Fruit fly (Drosophila melanogaster) whole organism, adult: ENCODE data around the gene Sgs1.

Experiments
- CG11617 ChIP-seq: fragments of 200-800 bp; sonication (Bioruptor generic); optimal IDR thresholded peaks from 2 replicates; lab custom pipeline; 2017; ENCODE audit warnings: mild to moderate bottlenecking, missing biosample characterization, missing genetic modification reagents, missing genetic modification characterization
- CG12768 ChIP-seq: fragments of 200-800 bp; sonication (Bioruptor generic); optimal IDR thresholded peaks from 2 replicates; lab custom pipeline; 2017; ENCODE audit warnings: missing biosample characterization, missing genetic modification characterization, mild to moderate bottlenecking, moderate library complexity, missing genetic modification reagents
- CG14711 ChIP-seq: fragments of 200-800 bp; sonication (Bioruptor generic); optimal IDR thresholded peaks from 2 replicates; lab custom pipeline; 2018; ENCODE audit warnings: missing biosample characterization, mild to moderate bottlenecking, missing genetic modification characterization, moderate library complexity
- CG1620 ChIP-seq: fragments of 200-800 bp; sonication (Bioruptor generic); optimal IDR thresholded peaks from 2 replicates; lab custom pipeline; 2016; ENCODE audit warnings: missing biosample characterization, missing genetic modification characterization
- CG33017 ChIP-seq: fragments of 200-800 bp; sonication (Bioruptor generic); optimal IDR thresholded peaks from 2 replicates; lab custom pipeline; 2018; ENCODE audit warnings: missing biosample characterization, mild to moderate bottlenecking, missing genetic modification characterization, moderate library complexity
- CG5204 ChIP-seq: fragments of 200-800 bp; sonication (Bioruptor generic); optimal IDR thresholded peaks from 2 replicates; lab custom pipeline; 2016; ENCODE audit warnings: missing biosample characterization, missing genetic modification characterization
- CG7045 ChIP-seq: fragments of 200-800 bp; sonication (Bioruptor generic); optimal IDR thresholded peaks from 2 replicates; lab custom pipeline; 2017; ENCODE audit warnings: missing biosample characterization, mild to moderate bottlenecking, missing genetic modification characterization
- CG7101 ChIP-seq: fragments of 200-800 bp; sonication (Bioruptor generic); optimal IDR thresholded peaks from 2 replicates; lab custom pipeline; 2018; ENCODE audit warnings: missing biosample characterization, mild to moderate bottlenecking, missing genetic modification characterization, moderate library complexity
- Clk ChIP-seq: fragments of 200-800 bp; sonication (Bioruptor generic); optimal IDR thresholded peaks from 2 replicates; lab custom pipeline; 2017; ENCODE audit warnings: missing biosample characterization, missing genetic modification characterization
- Crg-1 ChIP-seq: fragments of 200-800 bp; sonication (Bioruptor generic); optimal IDR thresholded peaks from 2 replicates; lab custom pipeline; 2016; ENCODE audit warnings: missing biosample characterization, missing genetic modification characterization
- Hr96 ChIP-seq: fragments of 200-800 bp; sonication (Bioruptor generic); optimal IDR thresholded peaks from 2 replicates; lab custom pipeline; 2016; ENCODE audit warnings: missing biosample characterization, missing genetic modification characterization
- Mnt ChIP-seq: fragments of 200-800 bp; sonication (Bioruptor generic); optimal IDR thresholded peaks from 2 replicates; lab custom pipeline; 2016; ENCODE audit warnings: missing biosample characterization, mild to moderate bottlenecking, missing genetic modification characterization
- bab1 ChIP-seq: fragments of 200-800 bp; sonication (Bioruptor generic); optimal IDR thresholded peaks from 3 replicates; lab custom pipeline; 2019; ENCODE audit warnings: missing biosample characterization, mild to moderate bottlenecking, missing genetic modification characterization, moderate library complexity
- cic ChIP-seq: fragments of 200-800 bp; sonication (Bioruptor generic); optimal IDR thresholded peaks from 2 replicates; lab custom pipeline; 2017; ENCODE audit warnings: missing biosample characterization, mild to moderate bottlenecking, missing genetic modification characterization, moderate library complexity
- cnc ChIP-seq, 2 experiments: fragments of >200 bp; optimal IDR thresholded peaks; 2 replicates each; lab custom pipeline; 2017
- kay ChIP-seq: fragments of 200-800 bp; sonication (Bioruptor generic); peaks from one replicate; lab custom pipeline; 2016; ENCODE audit warnings: missing biosample characterization, missing genetic modification characterization, borderline replicate concordance
- ovo ChIP-seq: fragments of 200-800 bp; sonication (Bioruptor generic); optimal IDR thresholded peaks from 2 replicates; lab custom pipeline; 2016; ENCODE audit warnings: missing biosample characterization, missing genetic modification characterization
- pad ChIP-seq: fragments of 200-800 bp; sonication (Bioruptor generic); optimal IDR thresholded peaks from 3 replicates; lab custom pipeline; 2017; ENCODE audit warnings: missing biosample characterization, missing genetic modification characterization, mild to moderate bottlenecking, moderate library complexity, missing genetic modification reagents
- tj ChIP-seq: fragments of 200-800 bp; sonication (Bioruptor generic); optimal IDR thresholded peaks from 3 replicates; lab custom pipeline; 2017; ENCODE audit warnings: missing biosample characterization, mild to moderate bottlenecking, missing genetic modification characterization, moderate library complexity
- toe ChIP-seq: fragments of 200-800 bp; sonication (Bioruptor generic); optimal IDR thresholded peaks from 2 replicates; lab custom pipeline; 2016; ENCODE audit warnings: missing biosample characterization, missing genetic modification characterization

Sgs1 gene

dm6 chr2L:4958111-4958510 is 20.9 kb downstream of the Sgs1 start, which contains the start of gene CG34124:
CG34124 (plus strand) TSS chr2L:4958411.
- no peak for TF ChIP-seq CG12768 (GFP tag; lab: Kevin White, UChicago)
- no peak for TF ChIP-seq bab1 (GFP tag; lab: Kevin White, UChicago)
- TF ChIP-seq Hr96 (GFP tag; lab: Kevin White, UChicago): no peak
- TF ChIP-seq tj (GFP tag; lab: Kevin White, UChicago): no peak
- TF ChIP-seq CG14711 (tag; lab: Kevin White, UChicago): no peak
- no peak for TF ChIP-seq CG33017
- TF ChIP-seq Crg-1 (GFP tag; lab: Kevin White, UChicago): no peak
- TF ChIP-seq ovo (GFP tag; lab: Kevin White, UChicago): no peak

DNA sequence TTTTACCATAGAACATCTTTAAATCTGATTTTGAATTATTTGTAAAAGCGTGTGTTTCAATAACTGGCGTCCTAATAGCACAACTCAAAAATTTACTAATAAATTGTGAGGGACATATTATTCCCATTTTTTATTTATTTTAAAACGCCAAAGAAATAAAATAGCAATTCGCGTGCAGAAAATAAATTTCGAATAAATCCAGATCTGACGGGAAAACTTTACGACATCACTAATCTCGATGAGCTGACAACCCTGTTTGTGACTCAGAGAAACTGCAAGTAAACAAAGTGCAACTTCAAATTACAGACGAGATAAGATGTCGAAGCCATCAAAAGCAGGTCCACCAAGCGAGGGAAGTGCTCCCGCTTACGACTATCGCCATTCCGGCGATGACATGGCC is 28.2 kb downstream of the Sgs1 start, which contains the start of gene CG34125:
Gene CG34125, plus strand, starts transcription at position 254 of the 400 bp plus-strand sequence.
- TF ChIP-seq CG11617 (GFP tag; lab: Kevin White, UChicago): peak; percentile 52
- peak; percentile 24 for TF ChIP-seq CG1620 (GFP tag; lab: Kevin White, UChicago)
- TF ChIP-seq Mnt: no peak
- peak; percentile 3 for TF ChIP-seq tj (GFP tag; lab: Kevin White, UChicago)
- TF ChIP-seq CG14711 (tag; lab: Kevin White, UChicago): peak; percentile 96
- no peak for TF ChIP-seq CG5204 (GFP tag; lab: Kevin White, UChicago)
- TF ChIP-seq Clk (GFP tag; lab: Kevin White, UChicago): peak; percentile 2
- TF ChIP-seq Hr96 (GFP tag; lab: Kevin White, UChicago): no peak
- peak; percentile 13 for TF ChIP-seq bab1 (GFP tag; lab: Kevin White, UChicago)
- TF ChIP-seq CG33017: no peak
- TF ChIP-seq CG7101 (tag; lab: Kevin White, UChicago): peak; percentile 27
- TF ChIP-seq cic (GFP tag; lab: Kevin White, UChicago): no peak
- TF ChIP-seq CG7045 (GFP tag; lab: Kevin White, UChicago): no peak
- TF ChIP-seq ovo (GFP tag; lab: Kevin White, UChicago): no peak
- no peak for TF ChIP-seq cnc (optimal IDR thresholded peaks at IDR 0.05; lab: Kevin White, UChicago)
- peak; percentile 53 for TF ChIP-seq CG12768 (GFP tag; lab: Kevin White, UChicago)
- no peak for TF ChIP-seq toe (GFP tag; lab: Kevin White, UChicago)
- TF ChIP-seq pad (GFP tag; lab: Kevin White, UChicago): no peak
- no peak for TF ChIP-seq kay (GFP tag; lab: Kevin White, UChicago)
- TF ChIP-seq Crg-1 (GFP tag; lab: Kevin White, UChicago): no peak

DNA sequence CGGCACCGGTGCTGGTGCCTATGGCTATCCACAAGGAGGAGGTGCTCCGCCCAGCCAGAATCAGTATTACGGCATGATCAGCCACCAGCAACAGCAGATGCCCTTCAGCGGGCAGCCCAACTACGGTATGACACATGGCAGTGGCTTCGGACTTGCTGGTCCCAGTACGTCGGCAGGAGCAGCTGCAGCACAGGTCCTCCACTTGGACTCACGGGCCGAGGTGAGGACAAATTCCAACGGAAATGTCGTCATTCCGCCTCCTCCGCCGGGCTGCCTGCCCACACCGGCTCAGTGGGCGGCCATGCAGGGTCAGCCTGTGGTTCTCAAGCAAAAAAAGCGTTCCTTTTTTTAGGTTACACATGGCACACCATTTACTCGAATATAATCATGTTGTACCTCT is 28.7 kb downstream of the Sgs1 start:
- TF ChIP-seq bab1 (GFP tag; lab: Kevin White, UChicago): no peak
- no peak for TF ChIP-seq tj (GFP tag; lab: Kevin White, UChicago)
- no peak for TF ChIP-seq kay (GFP tag; lab: Kevin White, UChicago)
- TF ChIP-seq CG7101 (tag; lab: Kevin White, UChicago): no peak
- TF ChIP-seq Mnt: no peak
- no peak for TF ChIP-seq ovo (GFP tag; lab: Kevin White, UChicago)
- no peak for TF ChIP-seq CG14711 (tag; lab: Kevin White, UChicago)
- TF ChIP-seq CG1620 (GFP tag; lab: Kevin White, UChicago): no peak
- no peak for TF ChIP-seq toe (GFP tag; lab: Kevin White, UChicago)
- TF ChIP-seq Hr96 (GFP tag; lab: Kevin White, UChicago): no peak
- no peak for TF ChIP-seq Crg-1 (GFP tag; lab: Kevin White, UChicago)
- TF ChIP-seq CG33017: no peak
- TF ChIP-seq CG7045 (GFP tag; lab: Kevin White, UChicago): no peak
- no peak for TF ChIP-seq Clk (GFP tag; lab: Kevin White, UChicago)
- TF ChIP-seq CG11617 (GFP tag; lab: Kevin White, UChicago): no peak
- no peak for TF ChIP-seq CG5204 (GFP tag; lab: Kevin White, UChicago)
- no peak for TF ChIP-seq cic (GFP tag; lab: Kevin White, UChicago)
- no peak for TF ChIP-seq pad (GFP tag; lab: Kevin White, UChicago)
- TF ChIP-seq CG12768 (GFP tag; lab: Kevin White, UChicago): no peak
- no peak for TF ChIP-seq cnc (optimal IDR thresholded peaks at IDR 0.05; lab: Kevin White, UChicago)

dm6 chr2L:4967511-4967910 is 30.3 kb downstream of the Sgs1 start, which contains the start of gene eIF3i:
eIF3i (minus strand) TSS chr2L:4967775.
- peak; percentile 50 for TF ChIP-seq Mnt
- TF ChIP-seq CG7045 (GFP tag; lab: Kevin White, UChicago): no peak
- TF ChIP-seq Crg-1 (GFP tag; lab: Kevin White, UChicago): no peak

DNA sequence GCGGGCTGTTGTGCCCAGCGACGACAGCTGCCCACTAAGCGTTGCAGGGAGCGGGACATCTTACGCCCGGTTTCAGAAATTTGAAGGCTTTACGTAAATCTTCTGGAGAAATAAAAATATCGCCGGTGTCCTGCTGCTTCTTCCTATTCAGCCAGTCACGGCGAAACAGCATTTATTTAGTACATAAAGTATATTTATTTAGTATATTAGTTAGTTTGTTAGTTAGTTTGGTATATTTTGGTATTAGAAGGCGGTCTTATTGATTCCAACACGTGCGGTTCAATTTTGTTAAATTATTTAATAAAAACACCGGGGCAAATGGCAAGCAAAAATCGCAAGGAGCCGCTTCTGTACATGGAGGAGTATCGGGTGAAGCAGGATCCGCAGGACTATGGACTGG is 31.6 kb downstream of the Sgs1 start, which contains the start of the genes Scox and Polr1C:
Gene Scox, minus strand, starts transcription at position 169 of the 400 bp plus-strand sequence.
Gene Polr1C, plus strand, starts transcription at position 238 of the 400 bp plus-strand sequence.
- TF ChIP-seq tj (GFP tag; lab: Kevin White, UChicago) (no peak), pad (GFP tag; lab: Kevin White, UChicago) (no peak), CG5204 (GFP tag; lab: Kevin White, UChicago) (no peak), Mnt (peak; percentile 87), CG7045 (GFP tag; lab: Kevin White, UChicago) (no peak)

DNA sequence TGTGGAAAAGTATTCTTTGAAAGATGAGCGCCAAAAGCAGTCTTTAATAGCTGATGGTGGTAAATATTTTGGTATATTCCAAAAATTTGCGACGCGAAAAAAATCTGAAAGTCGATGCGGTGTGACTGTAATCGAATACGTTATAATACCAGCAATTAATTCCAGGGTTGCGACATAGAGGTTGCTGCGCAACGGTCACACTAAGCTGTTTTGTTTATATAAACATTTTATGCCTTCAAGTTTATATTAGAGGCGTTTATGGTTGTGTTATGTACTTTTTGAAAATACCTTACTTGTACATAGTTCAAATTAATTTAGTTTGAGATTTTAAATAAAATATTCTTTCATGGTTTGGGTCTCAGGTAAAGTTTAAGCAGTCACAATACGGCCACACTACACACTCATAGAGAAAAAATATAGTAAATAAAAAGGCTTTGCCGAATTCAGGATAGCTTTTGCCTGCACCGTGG is 34.2 kb downstream of the Sgs1 start, which contains the start of gene CG14043:
Gene CG14043, plus strand, starts transcription at position 374 of the 470 bp plus-strand sequence.
- TF ChIP-seq cic (GFP tag; lab: Kevin White, UChicago): peak; percentile 46
- TF ChIP-seq CG5204 (GFP tag; lab: Kevin White, UChicago): no peak
- no peak for TF ChIP-seq Hr96 (GFP tag; lab: Kevin White, UChicago)
- peak; percentile 29 for TF ChIP-seq Crg-1 (GFP tag; lab: Kevin White, UChicago)
- TF ChIP-seq CG11617 (GFP tag; lab: Kevin White, UChicago): peak; percentile 19
- no peak for TF ChIP-seq kay (GFP tag; lab: Kevin White, UChicago)
- peak; percentile 14 for TF ChIP-seq tj (GFP tag; lab: Kevin White, UChicago)
- TF ChIP-seq bab1 (GFP tag; lab: Kevin White, UChicago): peak; percentile 74
- peak; percentile 72 for TF ChIP-seq Mnt
- TF ChIP-seq CG7045 (GFP tag; lab: Kevin White, UChicago): no peak
- no peak for TF ChIP-seq CG12768 (GFP tag; lab: Kevin White, UChicago)
- no peak for TF ChIP-seq Clk (GFP tag; lab: Kevin White, UChicago)
- no peak for TF ChIP-seq ovo (GFP tag; lab: Kevin White, UChicago)
- TF ChIP-seq toe (GFP tag; lab: Kevin White, UChicago): no peak
- peak; percentile 50 for TF ChIP-seq CG1620 (GFP tag; lab: Kevin White, UChicago)
- no peak for TF ChIP-seq CG33017
- TF ChIP-seq cnc (optimal IDR thresholded peaks at IDR 0.05; lab: Kevin White, UChicago): no peak
- peak; percentile 26 for TF ChIP-seq pad (GFP tag; lab: Kevin White, UChicago)
- peak; percentile 66 for TF ChIP-seq CG14711 (tag; lab: Kevin White, UChicago)
- TF ChIP-seq CG7101 (tag; lab: Kevin White, UChicago): peak; percentile 25
